Fruit fly (Drosophila melanogaster) whole organism, embryonic: ENCODE measurements around the gene Nup160.

Experiments used
- Asciz ChIP-seq: fragments of 200-800 bp; sonication (Bioruptor generic); optimal IDR thresholded peaks from 2 replicates; lab custom pipeline; 2017; ENCODE audit warnings: missing biosample characterization, mild to moderate bottlenecking, missing genetic modification characterization, missing genetic modification reagents
- Atf6 ChIP-seq: fragments of 200-800 bp; sonication (Bioruptor generic); IDR thresholded peaks from 2 replicates; pipeline ENCODE4 v1.3.6; 2022; ENCODE audit warnings: missing biosample characterization, missing genetic modification characterization
- CG10366 ChIP-seq: fragments of 200-800 bp; sonication (Bioruptor generic); IDR thresholded peaks from 2 replicates; pipeline ENCODE4 v1.3.6; 2022; ENCODE audit warnings: missing biosample characterization, missing genetic modification characterization
- CG12236 ChIP-seq: fragments of 200-800 bp; sonication (Bioruptor generic); optimal IDR thresholded peaks from 2 replicates; lab custom pipeline; 2016; ENCODE audit warnings: missing biosample characterization, missing genetic modification characterization
- CG12299 ChIP-seq: fragments of 200-800 bp; sonication (Bioruptor generic); optimal IDR thresholded peaks from 2 replicates; lab custom pipeline; 2018; ENCODE audit warnings: missing biosample characterization, mild to moderate bottlenecking, missing genetic modification characterization
- CG12391 ChIP-seq: fragments of 200-800 bp; sonication (Bioruptor generic); optimal IDR thresholded peaks from 3 replicates; lab custom pipeline; 2018; ENCODE audit warnings: missing biosample characterization, mild to moderate bottlenecking, missing genetic modification characterization, moderate library complexity
- CG17359 ChIP-seq: fragments of 200-800 bp; sonication (Bioruptor generic); optimal IDR thresholded peaks from 3 replicates; lab custom pipeline; 2018; ENCODE audit warnings: missing biosample characterization, mild to moderate bottlenecking, missing genetic modification characterization, moderate library complexity
- CG17568 ChIP-seq: fragments of 200-800 bp; sonication (Bioruptor generic); optimal IDR thresholded peaks from 2 replicates; lab custom pipeline; 2018; ENCODE audit warnings: missing biosample characterization, mild to moderate bottlenecking, missing genetic modification characterization, moderate library complexity
- CG2116 ChIP-seq: fragments of 200-800 bp; sonication (Bioruptor generic); optimal IDR thresholded peaks from 3 replicates; lab custom pipeline; 2018; ENCODE audit warnings: missing biosample characterization, mild to moderate bottlenecking, missing genetic modification characterization
- CG30020 ChIP-seq: fragments of 200-800 bp; optimal IDR thresholded peaks from 2 replicates; lab custom pipeline; 2019; ENCODE audit warnings: missing biosample characterization, mild to moderate bottlenecking, missing genetic modification characterization, moderate library complexity
- CG34422 ChIP-seq: fragments of 200-800 bp; sonication (Bioruptor generic); IDR thresholded peaks from 3 replicates; pipeline ENCODE4 v1.3.6; 2022; ENCODE audit warnings: missing biosample characterization, missing genetic modification characterization
- CG4617 ChIP-seq: fragments of 200-800 bp; sonication (Bioruptor generic); optimal IDR thresholded peaks from 3 replicates; lab custom pipeline; 2016; ENCODE audit warnings: missing biosample characterization, missing genetic modification characterization, borderline replicate concordance
- CG6654 ChIP-seq: fragments of 200-800 bp; sonication (Bioruptor generic); optimal IDR thresholded peaks from 2 replicates; lab custom pipeline; 2017; ENCODE audit warnings: missing biosample characterization, mild to moderate bottlenecking, missing genetic modification characterization
- CG6689 ChIP-seq: fragments of 200-800 bp; sonication (Bioruptor generic); IDR thresholded peaks from 2 replicates; pipeline ENCODE4 v1.3.6; 2022; ENCODE audit warnings: missing biosample characterization, missing genetic modification characterization
- CG6765 ChIP-seq: fragments of 200-800 bp; sonication (Bioruptor generic); optimal IDR thresholded peaks from 3 replicates; lab custom pipeline; 2017; ENCODE audit warnings: missing biosample characterization, mild to moderate bottlenecking, missing genetic modification characterization
- CG6791 ChIP-seq: fragments of 200-800 bp; sonication (Bioruptor generic); IDR thresholded peaks from 3 replicates; pipeline ENCODE4 v1.3.6; 2022; ENCODE audit warnings: missing biosample characterization, missing genetic modification characterization; ENCODE audit not compliant: partially characterized antibody
- CG8924 ChIP-seq: fragments of 200-800 bp; optimal IDR thresholded peaks from 3 replicates; lab custom pipeline; 2019; ENCODE audit warnings: missing biosample characterization, mild to moderate bottlenecking, missing genetic modification characterization, moderate library complexity
- CoRest ChIP-seq: fragments of 200-800 bp; sonication (Bioruptor generic); optimal IDR thresholded peaks from 3 replicates; lab custom pipeline; 2018; ENCODE audit warnings: missing biosample characterization, mild to moderate bottlenecking, missing genetic modification characterization, moderate library complexity
- Deaf1 ChIP-seq: fragments of 200-800 bp; optimal IDR thresholded peaks from 3 replicates; lab custom pipeline; 2019; ENCODE audit warnings: missing biosample characterization, mild to moderate bottlenecking, missing genetic modification characterization, moderate library complexity
- Doc2 ChIP-seq: fragments of 200-800 bp; sonication (Bioruptor generic); IDR thresholded peaks from 2 replicates; pipeline ENCODE4 v1.3.6; 2022; ENCODE audit warnings: missing biosample characterization, missing genetic modification characterization
- HmgD ChIP-seq: fragments of 200-800 bp; sonication (Bioruptor generic); optimal IDR thresholded peaks from 3 replicates; lab custom pipeline; 2016; ENCODE audit warnings: missing biosample characterization, missing genetic modification characterization
- Hr39 ChIP-seq: fragments of >200 bp; optimal IDR thresholded peaks from 2 replicates; lab custom pipeline; 2017
- Med ChIP-seq: fragments of 200-800 bp; sonication (Bioruptor generic); peaks from one replicate; lab custom pipeline; 2016; ENCODE audit warnings: missing biosample characterization, missing genetic modification characterization, mild to moderate bottlenecking, inconsistent platforms, moderate library complexity
- Nf-YA ChIP-seq: fragments of 200-800 bp; sonication (Bioruptor generic); IDR thresholded peaks from 2 replicates; pipeline ENCODE4 v1.3.6; 2022; ENCODE audit warnings: missing biosample characterization, missing genetic modification characterization
- NfI ChIP-seq: fragments of 200-800 bp; sonication (Bioruptor generic); optimal IDR thresholded peaks from 3 replicates; lab custom pipeline; 2018; ENCODE audit warnings: missing biosample characterization, mild to moderate bottlenecking, missing genetic modification characterization, moderate library complexity
- Opbp ChIP-seq: fragments of 200-800 bp; sonication (Bioruptor generic); IDR thresholded peaks from 3 replicates; pipeline ENCODE4 v1.3.6; 2022; ENCODE audit warnings: missing biosample characterization, missing genetic modification characterization; ENCODE audit not compliant: partially characterized antibody
- Rfx ChIP-seq: fragments of 200-800 bp; sonication (Bioruptor generic); IDR thresholded peaks from 2 replicates; pipeline ENCODE4 v1.3.6; 2022; ENCODE audit warnings: missing biosample characterization, missing genetic modification characterization
- YL-1 ChIP-seq: fragments of 200-800 bp; sonication (Bioruptor generic); optimal IDR thresholded peaks from 3 replicates; lab custom pipeline; 2017; ENCODE audit warnings: missing biosample characterization, mild to moderate bottlenecking, missing genetic modification characterization
- ab ChIP-seq: fragments of 200-800 bp; sonication (Bioruptor generic); optimal IDR thresholded peaks from 2 replicates; lab custom pipeline; 2016; ENCODE audit warnings: missing biosample characterization, missing genetic modification characterization
- ac ChIP-seq: fragments of 200-800 bp; sonication (Bioruptor generic); optimal IDR thresholded peaks from 3 replicates; lab custom pipeline; 2017; ENCODE audit warnings: missing biosample characterization, mild to moderate bottlenecking, missing genetic modification characterization
- aop ChIP-seq: fragments of 200-800 bp; sonication (Bioruptor generic); IDR thresholded peaks from 2 replicates; pipeline ENCODE4 v1.3.6; 2022; ENCODE audit warnings: missing biosample characterization, missing genetic modification characterization
- bbx ChIP-seq: fragments of 200-800 bp; sonication (Bioruptor generic); IDR thresholded peaks from 2 replicates; pipeline ENCODE4 v1.3.6; 2022; ENCODE audit warnings: missing biosample characterization, missing genetic modification characterization; ENCODE audit not compliant: partially characterized antibody
- bigmax ChIP-seq: fragments of 200-800 bp; sonication (Bioruptor generic); optimal IDR thresholded peaks from 2 replicates; lab custom pipeline; 2018; ENCODE audit warnings: missing biosample characterization, mild to moderate bottlenecking, missing genetic modification characterization
- bowl ChIP-seq: fragments of 200-800 bp; sonication (Bioruptor generic); IDR thresholded peaks from 2 replicates; pipeline ENCODE4 v1.3.6; 2022; ENCODE audit warnings: missing biosample characterization, missing genetic modification characterization
- br ChIP-seq: fragments of >200 bp; optimal IDR thresholded peaks from 2 replicates; lab custom pipeline; 2017
- crp ChIP-seq, 2 experiments: fragments of 200-800 bp; sonication (Bioruptor generic); optimal IDR thresholded peaks; 2 replicates in 1 of 2; 3 replicates in 1 of 2; lab custom pipeline; 2017; ENCODE audit warnings: missing biosample characterization in 2 of 2, missing genetic modification characterization in 2 of 2, mild to moderate bottlenecking in 1 of 2, moderate library complexity in 1 of 2
- dysf ChIP-seq: fragments of 200-800 bp; sonication (Bioruptor generic); IDR thresholded peaks from 3 replicates; pipeline ENCODE4 v1.3.6; 2022; ENCODE audit warnings: missing biosample characterization, missing genetic modification characterization
- ewg ChIP-seq: fragments of 200-800 bp; sonication (Bioruptor generic); optimal IDR thresholded peaks from 3 replicates; lab custom pipeline; 2017; ENCODE audit warnings: mild to moderate bottlenecking, missing biosample characterization, missing genetic modification reagents, missing genetic modification characterization
- inv ChIP-seq: fragments of 200-800 bp; sonication (Bioruptor generic); IDR thresholded peaks from 2 replicates; pipeline ENCODE4 v1.3.6; 2022; ENCODE audit warnings: missing biosample characterization, missing genetic modification characterization; ENCODE audit not compliant: partially characterized antibody
- kay ChIP-seq: fragments of 200-800 bp; sonication (Bioruptor generic); optimal IDR thresholded peaks from 2 replicates; lab custom pipeline; 2016; ENCODE audit warnings: missing biosample characterization, missing genetic modification characterization
- lbe ChIP-seq: fragments of 200-800 bp; sonication (Bioruptor generic); optimal IDR thresholded peaks from 2 replicates; lab custom pipeline; 2016; ENCODE audit warnings: missing biosample characterization, mild to moderate bottlenecking, missing genetic modification characterization
- lmd ChIP-seq: fragments of 200-800 bp; sonication (Bioruptor generic); IDR thresholded peaks from 2 replicates; pipeline ENCODE4 v1.3.6; 2022; ENCODE audit warnings: missing biosample characterization, missing genetic modification characterization
- pnt ChIP-seq: fragments of 200-800 bp; sonication (Bioruptor generic); optimal IDR thresholded peaks from 3 replicates; lab custom pipeline; 2016; ENCODE audit warnings: missing biosample characterization, missing genetic modification characterization
- pros ChIP-seq: fragments of 200-800 bp; sonication (Bioruptor generic); optimal IDR thresholded peaks from 3 replicates; lab custom pipeline; 2019; ENCODE audit warnings: missing biosample characterization, mild to moderate bottlenecking, missing genetic modification characterization, moderate library complexity
- ranshi ChIP-seq: fragments of 200-800 bp; sonication (Bioruptor generic); IDR thresholded peaks from 2 replicates; pipeline ENCODE4 v1.3.6; 2022; ENCODE audit warnings: missing biosample characterization, missing genetic modification characterization
- repo ChIP-seq: fragments of 200-800 bp; sonication (Bioruptor generic); optimal IDR thresholded peaks from 2 replicates; lab custom pipeline; 2016; ENCODE audit warnings: missing biosample characterization, missing genetic modification characterization
- row ChIP-seq: fragments of 200-800 bp; sonication (Bioruptor generic); IDR thresholded peaks from 3 replicates; pipeline ENCODE4 v1.3.6; 2022; ENCODE audit warnings: missing biosample characterization, missing genetic modification characterization
- scrt ChIP-seq: fragments of 200-800 bp; sonication (Bioruptor generic); optimal IDR thresholded peaks from 2 replicates; lab custom pipeline; 2018; ENCODE audit warnings: missing biosample characterization, mild to moderate bottlenecking, missing genetic modification characterization, moderate library complexity
- shn ChIP-seq: fragments of 200-800 bp; sonication (Bioruptor generic); optimal IDR thresholded peaks from 3 replicates; lab custom pipeline; 2016; ENCODE audit warnings: missing biosample characterization, missing genetic modification characterization
- stwl ChIP-seq: fragments of 200-800 bp; sonication (Bioruptor generic); optimal IDR thresholded peaks from 3 replicates; lab custom pipeline; 2018; ENCODE audit warnings: missing biosample characterization, mild to moderate bottlenecking, missing genetic modification characterization, moderate library complexity

Gene Nup160

DNA sequence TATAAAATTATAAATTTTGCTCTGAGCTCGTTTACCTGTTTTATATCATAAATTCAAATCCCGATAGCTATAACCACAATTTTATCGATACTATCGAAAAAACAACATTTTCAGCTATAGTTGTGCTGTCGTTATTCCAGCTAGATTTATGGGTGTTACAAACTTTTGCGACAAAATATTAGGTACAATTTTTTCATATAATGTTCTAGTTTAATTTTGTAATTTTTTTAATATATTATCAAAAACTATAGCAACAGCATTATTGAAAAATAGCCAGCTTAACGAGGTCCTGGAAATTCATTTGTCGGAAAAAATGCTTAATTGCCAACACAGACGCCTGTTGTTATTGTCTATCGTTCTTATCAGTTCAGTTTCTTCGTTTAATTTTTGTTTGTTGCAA is 32.5 kb upstream of the Nup160 start, which contains the start of gene Wdr59 (continued):
- TF ChIP-seq stwl (tag; lab: Kevin White, UChicago) (peak; percentile 38), CG6654 (GFP tag; lab: Kevin White, UChicago) (no peak), pnt (no peak), CG8924 (tag; lab: Kevin White, UChicago) (peak; percentile 29), YL-1 (peak; percentile 25), dysf (GFP tag; lab: Robert Waterston, UW) (no peak), ac (GFP tag; lab: Kevin White, UChicago) (no peak), Rfx (GFP tag; lab: Robert Waterston, UW) (peak; percentile 51; the same call in 1 of the 2 replicates), Deaf1 (tag; lab: Kevin White, UChicago) (no peak), HmgD (GFP tag; lab: Kevin White, UChicago) (no peak), ab (GFP tag; lab: Kevin White, UChicago) (no peak), lbe (GFP tag; lab: Kevin White, UChicago) (no peak), br (no peak), CG6689 (GFP tag; lab: Robert Waterston, UW) (no peak), Doc2 (GFP tag; lab: Robert Waterston, UW) (no peak), bigmax (no peak), ranshi (GFP tag; lab: Robert Waterston, UW) (0 out of 2 replicates have a peak, but pooled peaks have one; percentile 17), CoRest (tag; lab: Kevin White, UChicago) (peak; percentile 67), shn (GFP tag; lab: Kevin White, UChicago) (no peak), NfI (GFP tag; lab: Kevin White, UChicago) (no peak), kay (GFP tag; lab: Kevin White, UChicago) (no peak), CG30020 (tag; lab: Kevin White, UChicago) (peak; percentile 44), CG17568 (GFP tag; lab: Kevin White, UChicago) (no peak), CG12236 (GFP tag; lab: Kevin White, UChicago) (no peak), CG10366 (GFP tag; lab: Robert Waterston, UW) (peak; percentile 35; the same call in 1 of the 2 replicates), ewg (GFP tag; lab: Kevin White, UChicago) (no peak), lmd (GFP tag; lab: Robert Waterston, UW) (peak; percentile 16; the same call in 1 of the 2 replicates), repo (GFP tag; lab: Kevin White, UChicago) (no peak), CG6765 (GFP tag; lab: Kevin White, UChicago) (no peak), CG12391 (tag; lab: Kevin White, UChicago) (peak; percentile 75), CG12299 (tag; lab: Kevin White, UChicago) (no peak), scrt (peak; percentile 52), bowl (GFP tag; lab: Robert Waterston, UW) (no peak), aop (GFP tag; lab: Robert Waterston, UW) (no peak)

DNA sequence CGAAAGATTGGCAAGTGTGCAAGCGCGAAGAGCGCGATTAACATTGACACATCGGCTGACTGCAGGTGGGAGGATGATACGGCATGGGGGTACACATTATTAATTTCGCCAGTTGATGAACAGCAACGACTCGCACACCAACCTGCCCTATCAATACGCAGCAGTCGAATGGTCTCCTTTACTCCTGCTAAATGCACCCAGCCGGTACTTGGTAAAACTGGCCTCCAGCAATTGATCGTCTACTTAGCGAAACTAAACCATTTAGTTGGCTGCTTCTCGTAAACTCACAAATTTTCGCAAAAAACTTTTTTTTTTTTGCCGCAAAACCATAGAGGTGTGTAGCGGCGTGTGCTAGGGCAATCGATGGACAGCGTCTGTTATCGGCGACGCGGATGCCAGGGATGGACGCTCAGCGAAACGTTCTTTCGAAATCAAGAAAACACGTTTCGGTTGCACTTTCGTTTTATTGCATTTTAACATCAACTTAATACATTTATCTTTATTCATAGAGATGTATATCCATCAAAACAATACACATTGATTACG is 23.0 kb upstream of the Nup160 start, which contains the start of gene Ge-1:
Ge-1 (minus strand) TSS at position 373 of the 546 bp plus-strand sequence.
- TF ChIP-seq pros (GFP tag; lab: Kevin White, UChicago): no peak
- TF ChIP-seq CG34422 (GFP tag; lab: Robert Waterston, UW): peak; percentile 84; the same call in 2 of the 3 replicates
- TF ChIP-seq CG17359: peak; percentile 40
- 0 out of 2 replicates have a peak, but pooled peaks have one; percentile 20 for TF ChIP-seq inv (GFP tag; lab: Robert Waterston, UW)
- TF ChIP-seq row (GFP tag; lab: Robert Waterston, UW): peak; percentile 26; the same call in 1 of the 3 replicates
- TF ChIP-seq Opbp (GFP tag; lab: Robert Waterston, UW): peak; percentile 53; the same call in 2 of the 3 replicates
- peak in 1 of 2 experiments; percentile 4 for TF ChIP-seq crp (GFP tag; optimal IDR thresholded peaks at IDR 0.05; lab: Kevin White, UChicago)
- peak; percentile 76 for TF ChIP-seq Med (GFP tag; lab: Kevin White, UChicago)
- TF ChIP-seq Hr39: no peak
- peak; percentile 48; the same call in 1 of the 3 replicates for TF ChIP-seq CG6791 (GFP tag; lab: Robert Waterston, UW)
- peak; percentile 67 for TF ChIP-seq CG2116 (GFP tag; lab: Kevin White, UChicago)
- no peak for TF ChIP-seq Asciz
- TF ChIP-seq bbx (GFP tag; lab: Robert Waterston, UW): peak; percentile 53; the same call in 1 of the 2 replicates
- TF ChIP-seq Nf-YA (GFP tag; lab: Robert Waterston, UW): no peak
- peak; percentile 30 for TF ChIP-seq CG4617 (GFP tag; lab: Kevin White, UChicago)
- 0 out of 2 replicates have a peak, but pooled peaks have one; percentile 9 for TF ChIP-seq Atf6 (GFP tag; lab: Robert Waterston, UW)
